Worm (Caenorhabditis elegans) whole organism, L1 larva: Measurements from ENCODE around the gene inx-3.

ENCODE experiments used
- C16A3.4 ChIP-seq: fragments of 150-350 bp; optimal IDR thresholded peaks from 2 replicates; lab custom pipeline; 2014; ENCODE audit warnings: missing biosample characterization, missing genetic modification characterization
- C34B4.2 ChIP-seq: sonication (generic microtip); optimal IDR thresholded peaks from 2 replicates; lab custom pipeline; 2017; ENCODE audit warnings: mild to moderate bottlenecking, missing genetic modification characterization, missing compliant biosample characterization
- F16B12.6 ChIP-seq: fragments of 150-350 bp; optimal IDR thresholded peaks from 2 replicates; lab custom pipeline; 2014; ENCODE audit warnings: missing biosample characterization, missing genetic modification characterization
- Y116A8C.19 ChIP-seq: sonication (generic microtip); optimal IDR thresholded peaks from 2 replicates; lab custom pipeline; 2016; ENCODE audit warnings: missing compliant biosample characterization, missing genetic modification characterization, borderline replicate concordance
- alr-1 ChIP-seq: fragments of 200-800 bp; sonication (Bioruptor generic); optimal IDR thresholded peaks from 2 replicates; lab custom pipeline; 2018; ENCODE audit warnings: borderline replicate concordance, mild to moderate bottlenecking, missing genetic modification characterization, missing compliant biosample characterization
- aly-2 ChIP-seq: fragments of 150-350 bp; optimal IDR thresholded peaks from 2 replicates; lab custom pipeline; 2014; ENCODE audit warnings: missing biosample characterization, missing genetic modification characterization
- blmp-1 ChIP-seq: fragments of 150-350 bp; optimal IDR thresholded peaks from 2 replicates; lab custom pipeline; 2014; ENCODE audit warnings: missing biosample characterization, missing genetic modification characterization
- ceh-63 ChIP-seq: fragments of 200-800 bp; sonication (Bioruptor generic); optimal IDR thresholded peaks from 2 replicates; lab custom pipeline; 2018; ENCODE audit warnings: mild to moderate bottlenecking, missing genetic modification characterization, missing compliant biosample characterization
- ceh-8 ChIP-seq: fragments of 200-800 bp; sonication (Bioruptor generic); optimal IDR thresholded peaks from 2 replicates; lab custom pipeline; 2018; ENCODE audit warnings: mild to moderate bottlenecking, missing genetic modification characterization, moderate library complexity, missing compliant biosample characterization
- ceh-82 ChIP-seq, 3 experiments: fragments of 150-350 bp in 1 of 3; sonication (generic microtip) in 2 of 3; optimal IDR thresholded peaks; 2 replicates each; lab custom pipeline; 2014 to 2017; ENCODE audit warnings: missing biosample characterization in 3 of 3, missing genetic modification characterization in 3 of 3
- ces-1 ChIP-seq: fragments of 150-350 bp; optimal IDR thresholded peaks from 2 replicates; lab custom pipeline; 2014; ENCODE audit warnings: missing biosample characterization, missing genetic modification reagents, missing genetic modification characterization
- dpl-1 ChIP-seq, 3 experiments: fragments of 150-350 bp in 2 of 3; sonication (generic microtip) in 1 of 3; optimal IDR thresholded peaks; 2 replicates each; lab custom pipeline; 2014 to 2017; ENCODE audit warnings: missing biosample characterization in 3 of 3, missing genetic modification characterization in 3 of 3, missing genetic modification reagents in 3 of 3
- dsc-1 ChIP-seq: sonication (generic microtip); optimal IDR thresholded peaks from 2 replicates; lab custom pipeline; 2016; ENCODE audit warnings: mild to moderate bottlenecking, missing genetic modification characterization, missing compliant biosample characterization
- efl-1 ChIP-seq, 4 experiments: fragments of 150-350 bp; optimal IDR thresholded peaks in 3 of 4; peaks in 1 of 4; 1 replicate in 1 of 4; 2 replicates in 3 of 4; lab custom pipeline; 2014; ENCODE audit warnings: missing biosample characterization in 2 of 4, missing genetic modification characterization in 2 of 4, missing genetic modification reagents in 2 of 4
- egl-27 ChIP-seq, 2 experiments: fragments of 150-350 bp in 1 of 2; sonication (generic microtip); optimal IDR thresholded peaks; 3 replicates each; lab custom pipeline; 2017 to 2018; ENCODE audit warnings: missing biosample characterization in 2 of 2, missing genetic modification characterization in 2 of 2, missing genetic modification reagents in 2 of 2
- fkh-10 ChIP-seq: sonication (generic microtip); optimal IDR thresholded peaks from 2 replicates; lab custom pipeline; 2017; ENCODE audit warnings: missing biosample characterization, missing genetic modification reagents, missing genetic modification characterization
- fkh-4 ChIP-seq: sonication (generic microtip); optimal IDR thresholded peaks from 2 replicates; lab custom pipeline; 2016; ENCODE audit warnings: missing compliant biosample characterization, missing genetic modification characterization, borderline replicate concordance
- fkh-8 ChIP-seq: sonication (generic microtip); optimal IDR thresholded peaks from 2 replicates; lab custom pipeline; 2016; ENCODE audit warnings: mild to moderate bottlenecking, missing genetic modification characterization, missing compliant biosample characterization
- hlh-17 ChIP-seq: fragments of 200-800 bp; sonication (Bioruptor generic); optimal IDR thresholded peaks from 2 replicates; lab custom pipeline; 2018; ENCODE audit warnings: missing genetic modification characterization, mild to moderate bottlenecking, missing compliant biosample characterization, moderate library complexity, borderline replicate concordance
- hlh-4 ChIP-seq: sonication (generic microtip); optimal IDR thresholded peaks from 2 replicates; lab custom pipeline; 2016; ENCODE audit warnings: mild to moderate bottlenecking, missing genetic modification characterization, missing compliant biosample characterization
- hpl-2 ChIP-seq: fragments of 150-350 bp; optimal IDR thresholded peaks from 2 replicates; lab custom pipeline; 2014; ENCODE audit warnings: missing biosample characterization, missing genetic modification reagents, missing genetic modification characterization
- isw-1 ChIP-seq: fragments of 200-800 bp; sonication (Bioruptor generic); IDR thresholded peaks from 2 replicates; pipeline ENCODE4 v1.3.6; 2022; ENCODE audit warnings: missing genetic modification characterization, missing compliant biosample characterization
- jun-1 ChIP-seq: fragments of 150-350 bp; optimal IDR thresholded peaks from 2 replicates; lab custom pipeline; 2014; ENCODE audit warnings: missing biosample characterization, missing genetic modification reagents, missing genetic modification characterization
- lin-14 ChIP-seq: fragments of 200-800 bp; sonication (Bioruptor generic); optimal IDR thresholded peaks from 2 replicates; lab custom pipeline; 2018; ENCODE audit warnings: mild to moderate bottlenecking, missing genetic modification characterization, moderate library complexity, missing compliant biosample characterization
- lin-15B ChIP-seq: fragments of 150-350 bp; sonication (generic microtip); optimal IDR thresholded peaks from 3 replicates; lab custom pipeline; 2014; ENCODE audit warnings: missing biosample characterization, missing genetic modification characterization
- lin-35 ChIP-seq, 2 experiments: fragments of 150-350 bp; optimal IDR thresholded peaks; 2 replicates each; lab custom pipeline; 2014; ENCODE audit warnings: missing biosample characterization in 2 of 2, missing genetic modification characterization in 2 of 2, missing genetic modification reagents in 2 of 2
- lin-39 ChIP-seq: fragments of 150-350 bp; optimal IDR thresholded peaks from 2 replicates; lab custom pipeline; 2014; ENCODE audit warnings: missing biosample characterization, missing genetic modification reagents, missing genetic modification characterization
- lir-3 ChIP-seq: sonication (generic microtip); optimal IDR thresholded peaks from 2 replicates; lab custom pipeline; 2016; ENCODE audit warnings: mild to moderate bottlenecking, missing genetic modification characterization, moderate library complexity, missing compliant biosample characterization; ENCODE audit not compliant: poor library complexity
- lsy-2 ChIP-seq, 2 experiments: fragments of 150-350 bp; optimal IDR thresholded peaks; 2 replicates each; lab custom pipeline; 2014; ENCODE audit warnings: missing biosample characterization in 2 of 2, missing genetic modification characterization in 2 of 2
- mab-9 ChIP-seq: fragments of 200-800 bp; sonication (Bioruptor generic); IDR thresholded peaks from 2 replicates; pipeline ENCODE4 v1.3.6; 2022; ENCODE audit warnings: missing genetic modification reagents, missing genetic modification characterization, missing compliant biosample characterization
- mdl-1 ChIP-seq, 2 experiments: fragments of 150-350 bp; optimal IDR thresholded peaks; 2 replicates each; lab custom pipeline; 2014 to 2017; ENCODE audit warnings: missing biosample characterization in 2 of 2, missing genetic modification characterization in 2 of 2, inconsistent platforms in 1 of 2
- mef-2 ChIP-seq: fragments of 150-350 bp; optimal IDR thresholded peaks from 2 replicates; lab custom pipeline; 2014; ENCODE audit warnings: missing biosample characterization, missing genetic modification characterization
- nhr-20 ChIP-seq: sonication (generic microtip); optimal IDR thresholded peaks from 2 replicates; lab custom pipeline; 2016; ENCODE audit warnings: mild to moderate bottlenecking, missing genetic modification characterization, missing compliant biosample characterization
- nhr-47 ChIP-seq: sonication (generic microtip); optimal IDR thresholded peaks from 2 replicates; lab custom pipeline; 2016; ENCODE audit warnings: mild to moderate bottlenecking, missing genetic modification characterization, moderate library complexity, missing compliant biosample characterization
- nhr-71 ChIP-seq: sonication (generic microtip); optimal IDR thresholded peaks from 2 replicates; lab custom pipeline; 2016; ENCODE audit warnings: mild to moderate bottlenecking, missing genetic modification characterization, moderate library complexity, missing compliant biosample characterization
- nhr-76 ChIP-seq: sonication (generic microtip); optimal IDR thresholded peaks from 2 replicates; lab custom pipeline; 2017; ENCODE audit warnings: missing biosample characterization, missing genetic modification characterization
- nhr-77 ChIP-seq: fragments of 150-350 bp; optimal IDR thresholded peaks from 2 replicates; lab custom pipeline; 2014; ENCODE audit warnings: missing biosample characterization, missing genetic modification characterization
- nhr-84 ChIP-seq: sonication (generic microtip); optimal IDR thresholded peaks from 2 replicates; lab custom pipeline; 2017; ENCODE audit warnings: missing biosample characterization, missing genetic modification characterization
- nhr-90 ChIP-seq: sonication (generic microtip); optimal IDR thresholded peaks from 2 replicates; lab custom pipeline; 2016; ENCODE audit warnings: mild to moderate bottlenecking, missing genetic modification characterization, missing compliant biosample characterization; ENCODE audit not compliant: poor library complexity
- snu-23 ChIP-seq: sonication (generic microtip); optimal IDR thresholded peaks from 2 replicates; lab custom pipeline; 2016; ENCODE audit warnings: missing genetic modification characterization, missing compliant biosample characterization
- sox-4 ChIP-seq: sonication (generic microtip); optimal IDR thresholded peaks from 2 replicates; lab custom pipeline; 2016; ENCODE audit warnings: missing genetic modification characterization, missing compliant biosample characterization
- tbx-2 ChIP-seq: sonication (generic microtip); optimal IDR thresholded peaks from 2 replicates; lab custom pipeline; 2016; ENCODE audit warnings: missing genetic modification characterization, missing compliant biosample characterization
- tlp-1 ChIP-seq: fragments of 150-350 bp; optimal IDR thresholded peaks from 2 replicates; lab custom pipeline; 2014; ENCODE audit warnings: missing biosample characterization, missing genetic modification characterization
- unc-30 ChIP-seq: sonication (generic microtip); optimal IDR thresholded peaks from 2 replicates; lab custom pipeline; 2017; ENCODE audit warnings: missing biosample characterization, missing genetic modification characterization
- unc-62 ChIP-seq: fragments of 150-350 bp; optimal IDR thresholded peaks from 2 replicates; lab custom pipeline; 2014; ENCODE audit warnings: missing biosample characterization, missing genetic modification reagents, missing genetic modification characterization
- vab-15 ChIP-seq: sonication (generic microtip); optimal IDR thresholded peaks from 2 replicates; lab custom pipeline; 2017; ENCODE audit warnings: missing genotype, mild to moderate bottlenecking, missing genetic modification characterization, missing compliant biosample characterization
- xbp-1 ChIP-seq: sonication (generic microtip); optimal IDR thresholded peaks from 2 replicates; lab custom pipeline; 2016; ENCODE audit warnings: missing genetic modification characterization, missing compliant biosample characterization

The inx-3 gene

DNA sequence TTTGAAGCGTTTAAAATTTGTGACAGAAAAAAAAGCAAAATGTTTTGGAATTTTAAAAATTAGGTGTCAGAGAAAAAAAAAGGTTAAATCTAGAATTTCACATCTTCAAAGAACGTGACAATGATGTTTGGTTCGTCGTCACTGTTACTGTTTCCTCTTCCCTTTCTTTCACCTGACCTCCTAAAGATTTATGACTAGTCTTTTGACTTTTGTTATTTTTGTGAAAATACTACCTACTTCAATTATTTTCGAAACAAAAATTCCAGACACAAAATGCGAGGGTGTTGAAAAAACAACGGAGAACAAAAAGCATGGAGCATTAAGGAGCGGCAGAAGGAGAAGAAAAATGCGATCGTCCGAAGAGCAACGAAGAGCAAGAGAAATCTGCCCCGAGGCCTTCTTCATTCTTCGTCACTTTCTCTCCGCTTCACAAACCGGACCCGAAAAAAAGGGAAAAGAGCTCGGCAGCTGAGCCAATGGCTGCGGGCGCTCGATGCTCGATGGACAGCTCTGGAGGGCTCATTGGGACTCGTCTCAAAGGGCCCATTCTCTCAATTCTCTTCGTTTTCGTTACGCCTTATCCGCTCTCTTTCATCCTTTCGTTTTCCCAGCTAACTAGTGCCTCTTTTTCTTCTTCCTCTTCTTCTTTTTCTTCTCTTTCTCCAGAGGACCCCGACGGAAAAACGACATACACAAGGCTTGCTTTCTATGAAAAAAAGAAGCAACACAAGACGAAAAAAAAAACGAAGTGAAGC is 19.6 kb upstream of the inx-3 start (continued):
- TF ChIP-seq mef-2, result no peak
- no peak for TF ChIP-seq hlh-17
- no peak for TF ChIP-seq unc-30
- no peak for TF ChIP-seq vab-15 (tag; lab: Kevin White, UChicago)
- TF ChIP-seq lin-39 (tag; lab: Kevin White, UChicago), result no peak
- TF ChIP-seq unc-62 (GFP tag; lab: Kevin White, UChicago), result no peak
- TF ChIP-seq mab-9, result no peak
- TF ChIP-seq ces-1, result no peak
- TF ChIP-seq nhr-71, result peak; percentile 53
- peak; percentile 5 to 43 for TF ChIP-seq lsy-2 (tag; optimal IDR thresholded peaks at IDR 0.05; lab: Kevin White, UChicago)
- peak; percentile 22 for TF ChIP-seq xbp-1 (tag; lab: Kevin White, UChicago)
- TF ChIP-seq jun-1 (tag; lab: Kevin White, UChicago), result no peak
- TF ChIP-seq fkh-10 (GFP tag; lab: Kevin White, UChicago), result peak; percentile 63
- no peak for TF ChIP-seq egl-27 (tag; optimal IDR thresholded peaks at IDR 0.05; lab: Kevin White, UChicago)
- no peak for TF ChIP-seq nhr-20
- TF ChIP-seq tlp-1 (tag; lab: Kevin White, UChicago), result no peak
- peak in 1 of 2 experiments; percentile 3 for TF ChIP-seq lin-35 (GFP tag; optimal IDR thresholded peaks at IDR 0.05; lab: Kevin White, UChicago)
- no peak for TF ChIP-seq lin-15B (tag; lab: Kevin White, UChicago)
- TF ChIP-seq ceh-8 (GFP tag; lab: Kevin White, UChicago), result no peak
- no peak for TF ChIP-seq fkh-4
- no peak for TF ChIP-seq blmp-1 (tag; lab: Kevin White, UChicago)
- TF ChIP-seq nhr-77 (tag; lab: Kevin White, UChicago), result no peak
- TF ChIP-seq alr-1 (tag; lab: Kevin White, UChicago), result no peak
- no peak for TF ChIP-seq fkh-8 (tag; lab: Kevin White, UChicago)
- no peak for TF ChIP-seq mdl-1 (tag; optimal IDR thresholded peaks at IDR 0.05; lab: Kevin White, UChicago)

DNA sequence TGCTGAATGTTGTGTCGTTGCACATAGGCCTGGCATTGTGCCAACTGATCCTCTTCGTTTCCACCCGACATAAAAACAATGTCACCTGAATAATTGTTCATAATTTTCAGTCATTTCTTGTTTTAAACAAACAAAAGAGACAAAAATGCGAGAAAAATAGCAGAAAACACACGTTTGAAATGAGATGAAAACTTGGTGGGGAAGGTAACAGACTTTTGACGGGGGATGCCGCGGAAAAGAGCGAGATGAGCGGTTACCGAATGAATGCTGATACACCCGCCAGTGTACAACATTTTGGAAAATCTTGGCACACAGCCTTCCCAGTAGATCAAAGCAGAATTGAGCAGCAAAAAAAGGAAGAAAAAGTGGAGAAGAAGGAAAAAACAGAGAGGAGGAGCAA is 18.2 kb upstream of the inx-3 start, which contains the start of gene kin-2:
Gene kin-2, minus strand, starts transcription at position 101 of the 400 bp plus-strand sequence.
- TF ChIP-seq snu-23 (GFP tag; lab: Kevin White, UChicago) (no peak), hpl-2 (no peak), hlh-4 (tag; lab: Kevin White, UChicago) (no peak), C34B4.2 (tag; lab: Kevin White, UChicago) (no peak), F16B12.6 (tag; lab: Kevin White, UChicago) (no peak), Y116A8C.19 (tag; lab: Kevin White, UChicago) (no peak)

DNA sequence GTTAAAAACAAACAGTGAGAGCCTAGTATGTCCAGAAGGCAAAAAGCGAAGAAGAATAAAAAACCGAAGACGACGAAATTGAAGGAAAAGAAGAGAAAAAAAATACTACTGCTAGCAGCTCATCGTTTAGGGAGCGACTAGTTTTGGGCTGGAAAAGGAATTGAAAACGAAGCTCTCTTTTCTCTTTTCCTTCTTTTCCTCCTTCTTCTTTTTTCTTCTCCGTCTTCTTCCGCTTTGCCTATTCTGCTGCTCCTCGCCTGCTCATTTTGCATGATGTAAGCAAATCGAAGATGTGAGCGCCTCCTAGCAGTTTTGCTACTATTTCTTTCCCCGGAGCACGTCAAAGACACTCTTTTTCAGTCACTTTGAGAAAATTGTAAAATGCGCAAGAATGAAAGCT is 14.3 kb upstream of the inx-3 start:
- TF ChIP-seq lin-14 (GFP tag; lab: Kevin White, UChicago) (peak; percentile 75), nhr-84 (no peak), ceh-82 (tag; optimal IDR thresholded peaks at IDR 0.05; lab: Kevin White, UChicago) (peak in 1 of 3 experiments; percentile 23), nhr-76 (tag; lab: Kevin White, UChicago) (no peak), C16A3.4 (tag; lab: Kevin White, UChicago) (no peak), tbx-2 (tag; lab: Kevin White, UChicago) (no peak), vab-15 (tag; lab: Kevin White, UChicago) (no peak), sox-4 (tag; lab: Kevin White, UChicago) (no peak), dsc-1 (tag; lab: Kevin White, UChicago) (no peak), aly-2 (tag; lab: Kevin White, UChicago) (no peak), xbp-1 (tag; lab: Kevin White, UChicago) (no peak), F16B12.6 (tag; lab: Kevin White, UChicago) (no peak), fkh-10 (GFP tag; lab: Kevin White, UChicago) (peak; percentile 62), hpl-2 (no peak), efl-1 (optimal IDR thresholded peaks at IDR 0.05; lab: Kevin White, UChicago) (no peak), efl-1 (GFP tag; optimal IDR thresholded peaks at IDR 0.05 in 1 of 2; lab: Kevin White, UChicago) (no peak), egl-27 (tag; optimal IDR thresholded peaks at IDR 0.05; lab: Kevin White, UChicago) (no peak), nhr-47 (tag; lab: Kevin White, UChicago) (peak; percentile 44), ceh-8 (GFP tag; lab: Kevin White, UChicago) (no peak), fkh-8 (tag; lab: Kevin White, UChicago) (peak; percentile 8), isw-1 (GFP tag; lab: Robert Waterston, UW) (no peak), lsy-2 (tag; optimal IDR thresholded peaks at IDR 0.05; lab: Kevin White, UChicago) (peak in 1 of 2 experiments; percentile 4), dpl-1 (GFP tag; optimal IDR thresholded peaks at IDR 0.05; lab: Kevin White, UChicago) (no peak), mdl-1 (tag; optimal IDR thresholded peaks at IDR 0.05; lab: Kevin White, UChicago) (no peak), ceh-63 (GFP tag; lab: Kevin White, UChicago) (no peak), nhr-90 (no peak), lir-3 (tag; lab: Kevin White, UChicago) (no peak)
